Worm (Caenorhabditis elegans): Measurements from ENCODE around the gene T07G12.5.

DNA sequence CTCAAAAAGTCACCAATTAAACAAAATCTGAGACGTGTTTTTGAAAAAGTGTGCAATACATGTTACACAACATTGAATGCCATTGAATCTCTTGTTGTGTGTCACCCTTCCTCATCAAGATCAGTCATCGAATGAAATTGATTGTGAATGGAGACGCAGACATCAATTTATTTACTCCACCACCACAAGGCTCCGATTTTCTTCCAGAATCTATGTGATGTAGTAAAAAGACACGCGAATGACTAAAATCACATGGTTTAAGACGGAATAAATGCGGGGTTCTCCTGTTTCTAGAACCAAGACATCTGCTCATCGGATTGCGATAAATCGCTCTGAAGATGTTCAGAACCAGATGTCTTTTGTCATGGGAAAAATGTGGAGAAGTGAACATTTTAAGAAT is 32.2 kb downstream of the T07G12.5 start:
- no peak for TF ChIP-seq ceh-82 (tag; optimal IDR thresholded peaks at IDR 0.05)
- no peak for TF ChIP-seq snpc-4 (tag; optimal IDR thresholded peaks at IDR 0.05)
- TF ChIP-seq elt-1 (tag; optimal IDR thresholded peaks at IDR 0.05), result no peak
- no peak for TF ChIP-seq unc-62 (GFP tag; optimal IDR thresholded peaks at IDR 0.05)
- no peak for TF ChIP-seq pqm-1 (tag; optimal IDR thresholded peaks at IDR 0.05)
- no peak for TF ChIP-seq ztf-4 (tag; optimal IDR thresholded peaks at IDR 0.05)
- TF ChIP-seq lin-39 (tag; optimal IDR thresholded peaks at IDR 0.05), result peak; percentile 45
- no peak for TF ChIP-seq nhr-28 (tag; optimal IDR thresholded peaks at IDR 0.05)
- no peak for TF ChIP-seq nhr-76 (tag; optimal IDR thresholded peaks at IDR 0.05)
- TF ChIP-seq egl-27 (tag; optimal IDR thresholded peaks at IDR 0.05), result no peak
- TF ChIP-seq ztf-11 (tag; optimal IDR thresholded peaks at IDR 0.05), result no peak

All from whole organism, L3 larva.